Fruit fly (Drosophila melanogaster) whole organism, embryonic: Measurements from ENCODE around the gene NijB.
A peak's percentile ranks its signal among the peaks of the same experiment; 100 is the strongest.

Experiments
- Aef1 ChIP-seq: fragments of 200-800 bp; sonication (Bioruptor generic); IDR thresholded peaks from 3 replicates; pipeline ENCODE4 v1.3.6; 2022; ENCODE audit warnings: missing biosample characterization, missing genetic modification characterization
- Asciz ChIP-seq: fragments of 200-800 bp; sonication (Bioruptor generic); optimal IDR thresholded peaks from 2 replicates; lab custom pipeline; 2017; ENCODE audit warnings: missing biosample characterization, mild to moderate bottlenecking, missing genetic modification characterization, missing genetic modification reagents
- B-H1 ChIP-seq: fragments of 200-800 bp; sonication (Bioruptor generic); IDR thresholded peaks from 3 replicates; pipeline ENCODE4 v1.3.6; 2022; ENCODE audit warnings: missing biosample characterization, missing genetic modification characterization
- CG10321 ChIP-seq: fragments of 200-800 bp; sonication (Bioruptor generic); IDR thresholded peaks from 2 replicates; pipeline ENCODE4 v1.3.6; 2022; ENCODE audit warnings: missing biosample characterization, missing genetic modification characterization
- CG10543 ChIP-seq: fragments of 200-800 bp; sonication (Bioruptor generic); optimal IDR thresholded peaks from 3 replicates; lab custom pipeline; 2017; ENCODE audit warnings: missing biosample characterization, mild to moderate bottlenecking, missing genetic modification characterization, moderate library complexity
- CG12299 ChIP-seq: fragments of 200-800 bp; sonication (Bioruptor generic); optimal IDR thresholded peaks from 2 replicates; lab custom pipeline; 2018; ENCODE audit warnings: missing biosample characterization, mild to moderate bottlenecking, missing genetic modification characterization
- CG12391 ChIP-seq: fragments of 200-800 bp; sonication (Bioruptor generic); optimal IDR thresholded peaks from 3 replicates; lab custom pipeline; 2018; ENCODE audit warnings: missing biosample characterization, mild to moderate bottlenecking, missing genetic modification characterization, moderate library complexity
- CG13123 ChIP-seq: fragments of 200-800 bp; sonication (Bioruptor generic); optimal IDR thresholded peaks from 2 replicates; lab custom pipeline; 2016; ENCODE audit warnings: missing biosample characterization, missing genetic modification characterization
- CG16813 ChIP-seq: fragments of 200-800 bp; sonication (Bioruptor generic); IDR thresholded peaks from 3 replicates; pipeline ENCODE4 v1.3.6; 2022; ENCODE audit warnings: missing biosample characterization, missing genetic modification characterization; ENCODE audit not compliant: partially characterized antibody
- CG17359 ChIP-seq: fragments of 200-800 bp; sonication (Bioruptor generic); optimal IDR thresholded peaks from 3 replicates; lab custom pipeline; 2018; ENCODE audit warnings: missing biosample characterization, mild to moderate bottlenecking, missing genetic modification characterization, moderate library complexity
- CG1792 ChIP-seq: fragments of 200-800 bp; sonication (Bioruptor generic); optimal IDR thresholded peaks from 2 replicates; lab custom pipeline; 2016; ENCODE audit warnings: missing biosample characterization, missing genetic modification characterization
- CG2202 ChIP-seq: fragments of 200-800 bp; sonication (Bioruptor generic); optimal IDR thresholded peaks from 2 replicates; lab custom pipeline; 2018; ENCODE audit warnings: missing biosample characterization, mild to moderate bottlenecking, missing genetic modification characterization
- CG32532 ChIP-seq: fragments of 200-800 bp; sonication (Bioruptor generic); IDR thresholded peaks from 2 replicates; pipeline ENCODE4 v1.3.6; 2022; ENCODE audit warnings: missing biosample characterization, missing genetic modification characterization
- CG33213 ChIP-seq: fragments of 200-800 bp; sonication (Bioruptor generic); optimal IDR thresholded peaks from 3 replicates; lab custom pipeline; 2016; ENCODE audit warnings: missing biosample characterization, missing genetic modification characterization
- CG33557 ChIP-seq: fragments of 200-800 bp; sonication (Bioruptor generic); optimal IDR thresholded peaks from 2 replicates; lab custom pipeline; 2019; ENCODE audit warnings: missing biosample characterization, mild to moderate bottlenecking, missing genetic modification characterization, moderate library complexity
- CG3407 ChIP-seq: fragments of 200-800 bp; sonication (Bioruptor generic); optimal IDR thresholded peaks from 2 replicates; lab custom pipeline; 2018; ENCODE audit warnings: missing biosample characterization, mild to moderate bottlenecking, missing genetic modification characterization
- CG34224 ChIP-seq: fragments of 200-800 bp; sonication (Bioruptor generic); IDR thresholded peaks from 3 replicates; pipeline ENCODE4 v1.3.6; 2022; ENCODE audit warnings: missing biosample characterization, missing genetic modification characterization; ENCODE audit not compliant: partially characterized antibody
- CG4404 ChIP-seq: fragments of 200-800 bp; sonication (Bioruptor generic); IDR thresholded peaks from 2 replicates; pipeline ENCODE4 v1.3.6; 2022; ENCODE audit warnings: missing biosample characterization, missing genetic modification characterization
- CG6254 ChIP-seq: fragments of 200-800 bp; sonication (Bioruptor generic); optimal IDR thresholded peaks from 3 replicates; lab custom pipeline; 2017; ENCODE audit warnings: mild to moderate bottlenecking, missing biosample characterization, missing genetic modification reagents, missing genetic modification characterization
- CG8924 ChIP-seq: fragments of 200-800 bp; optimal IDR thresholded peaks from 3 replicates; lab custom pipeline; 2019; ENCODE audit warnings: missing biosample characterization, mild to moderate bottlenecking, missing genetic modification characterization, moderate library complexity
- CG9797 ChIP-seq: fragments of 200-800 bp; sonication (Bioruptor generic); optimal IDR thresholded peaks from 3 replicates; lab custom pipeline; 2018; ENCODE audit warnings: missing biosample characterization, mild to moderate bottlenecking, missing genetic modification characterization
- D ChIP-seq, 2 experiments: fragments of 200-800 bp in 1 of 2; fragments of >200 bp in 1 of 2; sonication (Bioruptor generic) in 1 of 2; optimal IDR thresholded peaks; 2 replicates in 1 of 2; 3 replicates in 1 of 2; lab custom pipeline; 2017; ENCODE audit warnings: mild to moderate bottlenecking in 1 of 2, missing biosample characterization in 1 of 2, missing genetic modification characterization in 1 of 2, missing genetic modification reagents in 1 of 2
- Dip2 ChIP-seq: fragments of 200-800 bp; sonication (Bioruptor generic); IDR thresholded peaks from 2 replicates; pipeline ENCODE4 v1.3.6; 2022; ENCODE audit warnings: missing biosample characterization, missing genetic modification characterization
- Dref ChIP-seq: fragments of 200-800 bp; sonication (Bioruptor generic); IDR thresholded peaks from 2 replicates; pipeline ENCODE4 v1.3.6; 2022; ENCODE audit warnings: missing biosample characterization, missing genetic modification characterization
- Ets97D ChIP-seq: fragments of 200-800 bp; sonication (Bioruptor generic); optimal IDR thresholded peaks from 3 replicates; lab custom pipeline; 2016; ENCODE audit warnings: missing biosample characterization, missing genetic modification characterization
- GATAe ChIP-seq: fragments of 200-800 bp; sonication (Bioruptor generic); conservative IDR thresholded peaks from 2 replicates; pipeline ENCODE4 v1.3.6; 2022; ENCODE audit warnings: missing biosample characterization, missing genetic modification characterization
- Hsf ChIP-seq: fragments of 200-800 bp; sonication (Bioruptor generic); optimal IDR thresholded peaks from 3 replicates; lab custom pipeline; 2016; ENCODE audit warnings: missing biosample characterization, missing genetic modification characterization
- Oli ChIP-seq: fragments of 200-800 bp; sonication (Bioruptor generic); optimal IDR thresholded peaks from 2 replicates; lab custom pipeline; 2018; ENCODE audit warnings: missing biosample characterization, mild to moderate bottlenecking, missing genetic modification characterization, moderate library complexity
- Rx ChIP-seq: fragments of 200-800 bp; sonication (Bioruptor generic); IDR thresholded peaks from 2 replicates; pipeline ENCODE4 v1.3.6; 2022; ENCODE audit warnings: missing biosample characterization, missing genetic modification characterization
- Taf1 ChIP-seq: fragments of 200-800 bp; sonication (Bioruptor generic); IDR thresholded peaks from 2 replicates; pipeline ENCODE4 v1.3.6; 2022; ENCODE audit warnings: missing biosample characterization, missing genetic modification characterization
- Vsx1 ChIP-seq: fragments of 200-800 bp; sonication (Bioruptor generic); optimal IDR thresholded peaks from 2 replicates; lab custom pipeline; 2017; ENCODE audit warnings: missing biosample characterization, mild to moderate bottlenecking, missing genetic modification characterization, missing genetic modification reagents
- aop ChIP-seq: fragments of 200-800 bp; sonication (Bioruptor generic); IDR thresholded peaks from 2 replicates; pipeline ENCODE4 v1.3.6; 2022; ENCODE audit warnings: missing biosample characterization, missing genetic modification characterization
- cad ChIP-seq: fragments of >200 bp; optimal IDR thresholded peaks from 2 replicates; lab custom pipeline; 2017; ENCODE audit warnings: missing biosample characterization, missing genetic modification characterization
- chif ChIP-seq, 2 experiments: fragments of 200-800 bp; sonication (Bioruptor generic); optimal IDR thresholded peaks; 3 replicates each; lab custom pipeline; 2016; ENCODE audit warnings: missing biosample characterization in 2 of 2, missing genetic modification characterization in 2 of 2
- cwo ChIP-seq: fragments of 200-800 bp; sonication (Bioruptor generic); optimal IDR thresholded peaks from 3 replicates; lab custom pipeline; 2017; ENCODE audit warnings: missing biosample characterization, missing genetic modification characterization, mild to moderate bottlenecking, moderate library complexity, missing genetic modification reagents
- fd64A ChIP-seq: fragments of 200-800 bp; sonication (Bioruptor generic); optimal IDR thresholded peaks from 3 replicates; lab custom pipeline; 2018; ENCODE audit warnings: missing biosample characterization, mild to moderate bottlenecking, missing genetic modification characterization
- ftz-f1 ChIP-seq: fragments of 200-800 bp; sonication (Bioruptor generic); optimal IDR thresholded peaks from 2 replicates; lab custom pipeline; 2016; ENCODE audit warnings: missing biosample characterization, missing genetic modification characterization
- fu2 ChIP-seq: fragments of 200-800 bp; sonication (Bioruptor generic); optimal IDR thresholded peaks from 2 replicates; lab custom pipeline; 2016; ENCODE audit warnings: missing biosample characterization, missing genetic modification characterization
- ham ChIP-seq: fragments of 200-800 bp; sonication (Bioruptor generic); IDR thresholded peaks from 2 replicates; pipeline ENCODE4 v1.3.6; 2022; ENCODE audit warnings: missing biosample characterization, missing genetic modification characterization
- kni ChIP-seq: fragments of 200-800 bp; sonication (Bioruptor generic); optimal IDR thresholded peaks from 3 replicates; lab custom pipeline; 2017; ENCODE audit warnings: mild to moderate bottlenecking, missing biosample characterization, missing genetic modification reagents, missing genetic modification characterization
- lilli ChIP-seq: fragments of 200-800 bp; sonication (Bioruptor generic); optimal IDR thresholded peaks from 3 replicates; lab custom pipeline; 2016; ENCODE audit warnings: missing biosample characterization, missing genetic modification characterization
- mld ChIP-seq: fragments of 200-800 bp; sonication (Bioruptor generic); IDR thresholded peaks from 3 replicates; pipeline ENCODE4 v1.3.6; 2022; ENCODE audit warnings: missing biosample characterization, missing genetic modification characterization; ENCODE audit not compliant: partially characterized antibody
- org-1 ChIP-seq: fragments of 200-800 bp; sonication (Bioruptor generic); optimal IDR thresholded peaks from 2 replicates; lab custom pipeline; 2017; ENCODE audit warnings: missing biosample characterization, missing genetic modification characterization
- otp ChIP-seq: fragments of 200-800 bp; sonication (Bioruptor generic); IDR thresholded peaks from 3 replicates; pipeline ENCODE4, ENCODE4 v1.3.6; 2022; ENCODE audit warnings: missing biosample characterization, missing genetic modification characterization
- sens-2 ChIP-seq: fragments of 200-800 bp; sonication (Bioruptor generic); IDR thresholded peaks from 2 replicates; pipeline ENCODE4 v1.3.6; 2022; ENCODE audit warnings: missing biosample characterization, missing genetic modification characterization
- slou ChIP-seq: fragments of 200-800 bp; sonication (Bioruptor generic); optimal IDR thresholded peaks from 3 replicates; lab custom pipeline; 2016; ENCODE audit warnings: missing biosample characterization, missing genetic modification characterization
- stc ChIP-seq: fragments of 200-800 bp; sonication (Bioruptor generic); IDR thresholded peaks from 2 replicates; pipeline ENCODE4 v1.3.6; 2022; ENCODE audit warnings: missing biosample characterization, missing genetic modification characterization
- stwl ChIP-seq: fragments of 200-800 bp; sonication (Bioruptor generic); optimal IDR thresholded peaks from 3 replicates; lab custom pipeline; 2018; ENCODE audit warnings: missing biosample characterization, mild to moderate bottlenecking, missing genetic modification characterization, moderate library complexity
- yki ChIP-seq: fragments of >200 bp; optimal IDR thresholded peaks from 3 replicates; lab custom pipeline; 2018

The NijB gene

dm6 chr3L:18865447-18866367, 26.5 kb upstream of the NijB start, which contains the start of gene CG14074 (continued):
- TF ChIP-seq CG12391: no peak
- TF ChIP-seq aop (GFP tag; lab: Robert Waterston, UW): no peak
- no peak for TF ChIP-seq Rx (GFP tag; lab: Robert Waterston, UW)
- TF ChIP-seq D (optimal IDR thresholded peaks at IDR 0.05; lab: Kevin White, UChicago): no peak
- TF ChIP-seq D (GFP tag; optimal IDR thresholded peaks at IDR 0.05; lab: Kevin White, UChicago): no peak
- TF ChIP-seq Vsx1 (GFP tag; lab: Kevin White, UChicago): peak; percentile 2
- no peak for TF ChIP-seq CG1792 (GFP tag; lab: Kevin White, UChicago)
- no peak for TF ChIP-seq CG4404 (GFP tag; lab: Robert Waterston, UW)
- TF ChIP-seq CG33213 (GFP tag; lab: Kevin White, UChicago): no peak
- TF ChIP-seq CG16813 (GFP tag; lab: Robert Waterston, UW): peak; percentile 72
- peak; percentile 48 for TF ChIP-seq stwl
- TF ChIP-seq sens-2 (GFP tag; lab: Robert Waterston, UW): no peak
- peak; percentile 7 for TF ChIP-seq Hsf (GFP tag; lab: Kevin White, UChicago)
- TF ChIP-seq CG34224 (GFP tag; lab: Robert Waterston, UW): peak; percentile 59
- TF ChIP-seq CG3407: no peak
- TF ChIP-seq slou: no peak
- TF ChIP-seq fd64A: no peak
- no peak for TF ChIP-seq CG12299 (tag; lab: Kevin White, UChicago)
- no peak for TF ChIP-seq lilli
- TF ChIP-seq B-H1 (GFP tag; lab: Robert Waterston, UW): no peak
- no peak for TF ChIP-seq Dip2 (GFP tag; lab: Robert Waterston, UW)
- TF ChIP-seq CG10321 (GFP tag; lab: Robert Waterston, UW): no peak
- TF ChIP-seq ftz-f1 (GFP tag; lab: Kevin White, UChicago): no peak
- no peak for TF ChIP-seq CG6254
- no peak for TF ChIP-seq GATAe (GFP tag; lab: Robert Waterston, UW)
- peak; percentile 18 for TF ChIP-seq CG9797 (GFP tag; lab: Kevin White, UChicago)
- no peak for TF ChIP-seq CG33557 (GFP tag; lab: Kevin White, UChicago)
- no peak for TF ChIP-seq Ets97D
- TF ChIP-seq CG32532: no peak
- TF ChIP-seq Aef1: no peak
- no peak for TF ChIP-seq fu2 (GFP tag; lab: Kevin White, UChicago)
- TF ChIP-seq CG2202 (tag; lab: Kevin White, UChicago): no peak
- TF ChIP-seq otp (GFP tag; lab: Robert Waterston, UW): no peak
- TF ChIP-seq Asciz (GFP tag; lab: Kevin White, UChicago): no peak
- no peak for TF ChIP-seq stc (GFP tag; lab: Robert Waterston, UW)
- TF ChIP-seq yki: no peak
- TF ChIP-seq CG13123: no peak
- TF ChIP-seq CG10543 (GFP tag; lab: Kevin White, UChicago): no peak
- no peak for TF ChIP-seq ham
- peak; percentile 76 for TF ChIP-seq Dref (GFP tag; lab: Robert Waterston, UW)
- TF ChIP-seq cwo: no peak
- TF ChIP-seq mld (GFP tag; lab: Robert Waterston, UW): no peak
- no peak for TF ChIP-seq Oli (tag; lab: Kevin White, UChicago)
- no peak for TF ChIP-seq chif (GFP tag; optimal IDR thresholded peaks at IDR 0.05; lab: Kevin White, UChicago)
- no peak for TF ChIP-seq kni
- TF ChIP-seq CG8924 (tag; lab: Kevin White, UChicago): no peak
- no peak for TF ChIP-seq org-1
- no peak for TF ChIP-seq Taf1 (GFP tag; lab: Robert Waterston, UW)
- no peak for TF ChIP-seq CG17359 (tag; lab: Kevin White, UChicago)
- no peak for TF ChIP-seq cad (GFP tag; lab: Kevin White, UChicago)
